Worm (Caenorhabditis elegans): Measurements from ENCODE around the gene ZC13.1.

The ZC13.1 gene

ce11 chrX:845443-845842 is 31.6 kb upstream of the ZC13.1 start:
- TF ChIP-seq jun-1 (tag; optimal IDR thresholded peaks at IDR 0.05): no peak
- no peak for TF ChIP-seq hmg-11 (tag; optimal IDR thresholded peaks at IDR 0.05)

ce11 chrX:851421-851820 is 25.6 kb upstream of the ZC13.1 start, which contains the start of gene igcm-1:
TSS of gene igcm-1 (minus strand) at chrX:851521.
- TF ChIP-seq nhr-77 (tag; optimal IDR thresholded peaks at IDR 0.05) (no peak), nhr-23 (tag; optimal IDR thresholded peaks at IDR 0.05) (no peak), fkh-10 (GFP tag; optimal IDR thresholded peaks at IDR 0.05) (no peak), elt-2 (tag; optimal IDR thresholded peaks at IDR 0.05) (no peak), ama-1 (optimal IDR thresholded peaks at IDR 0.05) (no peak), mdl-1 (tag; optimal IDR thresholded peaks at IDR 0.05) (no peak), egl-27 (tag; optimal IDR thresholded peaks at IDR 0.05) (no peak), ceh-28 (tag; optimal IDR thresholded peaks at IDR 0.05) (no peak), R02D3.7 (tag; optimal IDR thresholded peaks at IDR 0.05) (no peak), ztf-4 (tag; optimal IDR thresholded peaks at IDR 0.05) (no peak), nhr-67 (tag; optimal IDR thresholded peaks at IDR 0.05) (no peak), ceh-9 (tag; optimal IDR thresholded peaks at IDR 0.05) (no peak), egl-5 (tag; optimal IDR thresholded peaks at IDR 0.05) (no peak), unc-39 (tag; optimal IDR thresholded peaks at IDR 0.05) (no peak), fkh-2 (tag; optimal IDR thresholded peaks at IDR 0.05) (no peak), hmg-11 (tag; optimal IDR thresholded peaks at IDR 0.05) (no peak), aly-2 (tag; optimal IDR thresholded peaks at IDR 0.05) (no peak), nhr-76 (tag; optimal IDR thresholded peaks at IDR 0.05) (no peak), pha-4 (tag; optimal IDR thresholded peaks at IDR 0.05) (no peak), ZK546.5 (tag; optimal IDR thresholded peaks at IDR 0.05) (no peak)

ce11 chrX:852739-853268 is 24.2 kb upstream of the ZC13.1 start:
- TF ChIP-seq nhr-237 (tag; optimal IDR thresholded peaks at IDR 0.05) (no peak), nhr-25 (tag; optimal IDR thresholded peaks at IDR 0.05) (peak; percentile 27), ceh-9 (tag; optimal IDR thresholded peaks at IDR 0.05) (no peak)

- TF ChIP-seq R02D3.7 (tag; optimal IDR thresholded peaks at IDR 0.05) (no peak), jun-1 (tag; optimal IDR thresholded peaks at IDR 0.05) (no peak), elt-2 (tag; optimal IDR thresholded peaks at IDR 0.05) (no peak), tbx-2 (tag; optimal IDR thresholded peaks at IDR 0.05) (no peak), snpc-4 (tag; optimal IDR thresholded peaks at IDR 0.05) (no peak), fkh-10 (GFP tag; optimal IDR thresholded peaks at IDR 0.05) (no peak), nhr-23 (tag; optimal IDR thresholded peaks at IDR 0.05) (no peak), nhr-12 (tag; optimal IDR thresholded peaks at IDR 0.05) (no peak)
Observed at ce11 chrX:853604-854003, 23.4 kb upstream of the ZC13.1 start.

ce11 chrX:857658-858057 is 19.4 kb upstream of the ZC13.1 start:
- TF ChIP-seq egl-27 (tag; optimal IDR thresholded peaks at IDR 0.05) (no peak), pha-4 (tag; optimal IDR thresholded peaks at IDR 0.05) (peak; percentile 7)

ce11 chrX:859401-859800 is 17.6 kb upstream of the ZC13.1 start, which contains the start of gene F56F10.2:
TSS of gene F56F10.2 (plus strand) at chrX:859615.
- TF ChIP-seq elt-1 (tag; optimal IDR thresholded peaks at IDR 0.05) (peak; percentile 14), hmg-11 (tag; optimal IDR thresholded peaks at IDR 0.05) (peak; percentile 30), lin-39 (tag; optimal IDR thresholded peaks at IDR 0.05) (peak; percentile 65), R02D3.7 (tag; optimal IDR thresholded peaks at IDR 0.05) (no peak), nfya-1 (tag; optimal IDR thresholded peaks at IDR 0.05; ENCODE audit: insufficient read depth) (peak; percentile 51)

- TF ChIP-seq unc-62 (GFP tag; optimal IDR thresholded peaks at IDR 0.05) (no peak), ceh-9 (tag; optimal IDR thresholded peaks at IDR 0.05) (no peak), skn-1 (tag; optimal IDR thresholded peaks at IDR 0.05) (no peak), nhr-76 (tag; optimal IDR thresholded peaks at IDR 0.05) (no peak), nhr-67 (tag; optimal IDR thresholded peaks at IDR 0.05) (no peak), pqm-1 (tag; optimal IDR thresholded peaks at IDR 0.05) (no peak), ceh-28 (tag; optimal IDR thresholded peaks at IDR 0.05) (no peak)
Observed at ce11 chrX:861378-861777, 15.7 kb upstream of the ZC13.1 start.
